Worm (Caenorhabditis elegans): ENCODE results near the gene R05G6.1.

Gene R05G6.1

ce11 chrIV:7550445-7550844, 18.0 kb downstream of the R05G6.1 start, which contains the start of gene pam-1:
TSS of gene pam-1 (minus strand) at chrIV:7550812.
- TF ChIP-seq madf-3 (GFP tag; IDR thresholded peaks at IDR 0.05) = no peak
- no peak for TF ChIP-seq cebp-1 (GFP tag; IDR thresholded peaks at IDR 0.05)
- peak; percentile 42 for TF ChIP-seq cebp-1 (tag; optimal IDR thresholded peaks at IDR 0.05)
- no peak for TF ChIP-seq tbx-9 (tag; optimal IDR thresholded peaks at IDR 0.05; ENCODE audit: borderline replicate concordance)
- TF ChIP-seq nfyb-1 (GFP tag; IDR thresholded peaks at IDR 0.05) = peak; percentile 26; the same call in 1 of the 2 replicates

ce11 chrIV:7551254-7551653, 18.8 kb downstream of the R05G6.1 start:
- TF ChIP-seq mes-4 (tag; optimal IDR thresholded peaks at IDR 0.05) (no peak), dox-1 (GFP tag; IDR thresholded peaks at IDR 0.05) (no peak), let-526 (GFP tag; IDR thresholded peaks at IDR 0.05) (no peak), chd-7 (tag; optimal IDR thresholded peaks at IDR 0.05) (no peak), ZK185.1 (tag; optimal IDR thresholded peaks at IDR 0.05; ENCODE audit: poor library complexity, severe bottlenecking) (peak; percentile 35), zim-3 (tag; optimal IDR thresholded peaks at IDR 0.05) (no peak), repo-1 (tag; optimal IDR thresholded peaks at IDR 0.05) (peak; percentile 64), C06A6.2 (GFP tag; conservative IDR thresholded peaks at IDR 0.05) (no peak), unc-62 (GFP tag; optimal IDR thresholded peaks at IDR 0.05) (no peak), akir-1 (GFP tag; optimal IDR thresholded peaks at IDR 0.05) (no peak), ztf-18 (tag; optimal IDR thresholded peaks at IDR 0.05) (no peak), F49E8.2 (tag; optimal IDR thresholded peaks at IDR 0.05; ENCODE audit: insufficient read depth) (no peak), egrh-3 (GFP tag; IDR thresholded peaks at IDR 0.05) (no peak), snpc-1.3 (tag; optimal IDR thresholded peaks at IDR 0.05; ENCODE audit: insufficient read depth) (peak; percentile 3), K12H6.12 (tag; optimal IDR thresholded peaks at IDR 0.05) (no peak), ceh-58 (GFP tag; IDR thresholded peaks at IDR 0.05) (no peak), tbp1 (GFP tag; optimal IDR thresholded peaks at IDR 0.05) (no peak), D2030.7 (GFP tag; IDR thresholded peaks at IDR 0.05) (no peak), lir-1 (GFP tag; conservative IDR thresholded peaks at IDR 0.05) (no peak), ceh-40 (GFP tag; IDR thresholded peaks at IDR 0.05) (no peak), Y95B8A.8 (GFP tag; IDR thresholded peaks at IDR 0.05) (peak; percentile 43; the same call in 1 of the 2 replicates), unc-130 (GFP tag; optimal IDR thresholded peaks at IDR 0.05) (no peak), mxl-1 (tag; optimal IDR thresholded peaks at IDR 0.05) (no peak), attf-5 (GFP tag; optimal IDR thresholded peaks at IDR 0.05) (no peak), lsy-27 (tag; optimal IDR thresholded peaks at IDR 0.05; ENCODE audit: borderline replicate concordance, insufficient read depth) (no peak), T07F8.4 (tag; optimal IDR thresholded peaks at IDR 0.05) (no peak), Y56A3A.18 (GFP tag; IDR thresholded peaks at IDR 0.05) (no peak), cebp-1 (GFP tag; IDR thresholded peaks at IDR 0.05) (no peak), cebp-1 (tag; optimal IDR thresholded peaks at IDR 0.05) (no peak), F37B4.10 (GFP tag; IDR thresholded peaks at IDR 0.05) (no peak), bed-1 (GFP tag; IDR thresholded peaks at IDR 0.05) (no peak), T26A5.8 (tag; optimal IDR thresholded peaks at IDR 0.05) (no peak), tlf-1 (GFP tag; optimal IDR thresholded peaks at IDR 0.05) (peak; percentile 16), lin-54 (GFP tag; optimal IDR thresholded peaks at IDR 0.05) (no peak), attf-3 (GFP tag; conservative IDR thresholded peaks at IDR 0.05) (no peak), sea-2 (GFP tag; IDR thresholded peaks at IDR 0.05) (no peak), fkh-3 (tag; optimal IDR thresholded peaks at IDR 0.05) (no peak), gei-17 (GFP tag; optimal IDR thresholded peaks at IDR 0.05) (no peak), B0336.3 (GFP tag; IDR thresholded peaks at IDR 0.05) (0 out of 2 replicates have a peak, but pooled peaks have one; percentile 37), nfyb-1 (GFP tag; IDR thresholded peaks at IDR 0.05) (0 out of 2 replicates have a peak, but pooled peaks have one; percentile 14), F23B12.7 (tag; optimal IDR thresholded peaks at IDR 0.05; ENCODE audit: insufficient read depth) (no peak), snpc-4 (GFP tag; optimal IDR thresholded peaks at IDR 0.05) (no peak), snpc-4 (tag; optimal IDR thresholded peaks at IDR 0.05) (peak in 1 of 4 experiments; percentile 12), F57A8.1 (GFP tag; optimal IDR thresholded peaks at IDR 0.05) (no peak), dpl-1 (GFP tag; optimal IDR thresholded peaks at IDR 0.05) (no peak)
